Fruit fly (Drosophila melanogaster) whole organism, embryonic: ENCODE results near the gene CG32985.

Source experiments
- Abd-B ChIP-seq: fragments of 200-800 bp; sonication (Bioruptor generic); optimal IDR thresholded peaks from 2 replicates; lab custom pipeline; 2018; ENCODE audit warnings: missing biosample characterization, mild to moderate bottlenecking, missing genetic modification characterization, moderate library complexity
- Bgb ChIP-seq: fragments of 200-800 bp; sonication (Bioruptor generic); IDR thresholded peaks from 2 replicates; pipeline ENCODE4 v1.3.6; 2022; ENCODE audit warnings: missing biosample characterization, missing genetic modification characterization; ENCODE audit not compliant: partially characterized antibody
- CG10321 ChIP-seq: fragments of 200-800 bp; sonication (Bioruptor generic); IDR thresholded peaks from 2 replicates; pipeline ENCODE4 v1.3.6; 2022; ENCODE audit warnings: missing biosample characterization, missing genetic modification characterization
- CG10543 ChIP-seq: fragments of 200-800 bp; sonication (Bioruptor generic); optimal IDR thresholded peaks from 3 replicates; lab custom pipeline; 2017; ENCODE audit warnings: missing biosample characterization, mild to moderate bottlenecking, missing genetic modification characterization, moderate library complexity
- CG10654 ChIP-seq: fragments of 200-800 bp; sonication (Bioruptor generic); optimal IDR thresholded peaks from 2 replicates; lab custom pipeline; 2016; ENCODE audit warnings: missing biosample characterization, missing genetic modification characterization
- CG12659 ChIP-seq: fragments of 200-800 bp; sonication (Bioruptor generic); optimal IDR thresholded peaks from 3 replicates; lab custom pipeline; 2017; ENCODE audit warnings: mild to moderate bottlenecking, missing biosample characterization, missing genetic modification reagents, missing genetic modification characterization
- CG14014 ChIP-seq: fragments of 200-800 bp; sonication (Bioruptor generic); IDR thresholded peaks from 2 replicates; pipeline ENCODE4 v1.3.6; 2022; ENCODE audit warnings: missing biosample characterization, missing genetic modification characterization
- CG16813 ChIP-seq: fragments of 200-800 bp; sonication (Bioruptor generic); IDR thresholded peaks from 3 replicates; pipeline ENCODE4 v1.3.6; 2022; ENCODE audit warnings: missing biosample characterization, missing genetic modification characterization; ENCODE audit not compliant: partially characterized antibody
- CG17802 ChIP-seq: fragments of 200-800 bp; sonication (Bioruptor generic); optimal IDR thresholded peaks from 2 replicates; lab custom pipeline; 2018; ENCODE audit warnings: missing biosample characterization, mild to moderate bottlenecking, missing genetic modification characterization, moderate library complexity
- CG18262 ChIP-seq: fragments of 200-800 bp; optimal IDR thresholded peaks from 3 replicates; lab custom pipeline; 2019; ENCODE audit warnings: missing biosample characterization, mild to moderate bottlenecking, missing genetic modification characterization, moderate library complexity
- CG31365 ChIP-seq: fragments of 200-800 bp; sonication (Bioruptor generic); optimal IDR thresholded peaks from 2 replicates; lab custom pipeline; 2018; ENCODE audit warnings: missing biosample characterization, mild to moderate bottlenecking, missing genetic modification characterization
- CG32532 ChIP-seq: fragments of 200-800 bp; sonication (Bioruptor generic); IDR thresholded peaks from 2 replicates; pipeline ENCODE4 v1.3.6; 2022; ENCODE audit warnings: missing biosample characterization, missing genetic modification characterization
- CG34376 ChIP-seq: fragments of 200-800 bp; sonication (Bioruptor generic); optimal IDR thresholded peaks from 2 replicates; lab custom pipeline; 2018; ENCODE audit warnings: missing biosample characterization, mild to moderate bottlenecking, missing genetic modification characterization
- CG34422 ChIP-seq: fragments of 200-800 bp; sonication (Bioruptor generic); IDR thresholded peaks from 3 replicates; pipeline ENCODE4 v1.3.6; 2022; ENCODE audit warnings: missing biosample characterization, missing genetic modification characterization
- CG4424 ChIP-seq: fragments of 200-800 bp; sonication (Bioruptor generic); optimal IDR thresholded peaks from 3 replicates; lab custom pipeline; 2016; ENCODE audit warnings: missing biosample characterization, missing genetic modification characterization
- CG6272 ChIP-seq: fragments of 200-800 bp; sonication (Bioruptor generic); IDR thresholded peaks from 2 replicates; pipeline ENCODE4 v1.3.6; 2022; ENCODE audit warnings: missing biosample characterization, missing genetic modification characterization
- CG7357 ChIP-seq: fragments of 200-800 bp; sonication (Bioruptor generic); IDR thresholded peaks from 3 replicates; pipeline ENCODE4 v1.3.6; 2022; ENCODE audit warnings: missing biosample characterization, missing genetic modification characterization
- CG7839 ChIP-seq: fragments of 200-800 bp; sonication (Bioruptor generic); optimal IDR thresholded peaks from 3 replicates; lab custom pipeline; 2018; ENCODE audit warnings: missing biosample characterization, mild to moderate bottlenecking, missing genetic modification characterization, moderate library complexity
- CG7963 ChIP-seq: fragments of 200-800 bp; sonication (Bioruptor generic); IDR thresholded peaks from 3 replicates; pipeline ENCODE4 v1.3.6; 2022; ENCODE audit warnings: missing biosample characterization, missing genetic modification characterization; ENCODE audit not compliant: partially characterized antibody
- CG8290 ChIP-seq, 3 experiments: fragments of 200-800 bp; sonication (Bioruptor generic); optimal IDR thresholded peaks; 2 replicates each; lab custom pipeline; 2016 to 2019; ENCODE audit warnings: missing biosample characterization in 3 of 3, missing genetic modification characterization in 3 of 3, mild to moderate bottlenecking in 2 of 3, moderate library complexity in 1 of 3
- Camta ChIP-seq: fragments of 200-800 bp; sonication (Bioruptor generic); optimal IDR thresholded peaks from 2 replicates; lab custom pipeline; 2016; ENCODE audit warnings: missing biosample characterization, missing genetic modification characterization
- Deaf1 ChIP-seq: fragments of 200-800 bp; optimal IDR thresholded peaks from 3 replicates; lab custom pipeline; 2019; ENCODE audit warnings: missing biosample characterization, mild to moderate bottlenecking, missing genetic modification characterization, moderate library complexity
- Dfd ChIP-seq, 2 experiments: fragments of >200 bp; optimal IDR thresholded peaks; 2 replicates each; lab custom pipeline; 2017; ENCODE audit warnings: missing biosample characterization in 2 of 2, missing genetic modification characterization in 2 of 2
- Doc3 ChIP-seq: fragments of 200-800 bp; sonication (Bioruptor generic); IDR thresholded peaks from 3 replicates; pipeline ENCODE4 v1.3.6; 2022; ENCODE audit warnings: missing biosample characterization, missing genetic modification characterization; ENCODE audit not compliant: partially characterized antibody
- ERR ChIP-seq: fragments of 200-800 bp; sonication (Bioruptor generic); optimal IDR thresholded peaks from 2 replicates; lab custom pipeline; 2016; ENCODE audit warnings: missing biosample characterization, missing genetic modification characterization
- HLH3B ChIP-seq: fragments of 200-800 bp; sonication (Bioruptor generic); IDR thresholded peaks from 2 replicates; pipeline ENCODE4 v1.3.6; 2022; ENCODE audit warnings: missing biosample characterization, missing genetic modification characterization
- Hmr ChIP-seq: fragments of 200-800 bp; sonication (Bioruptor generic); optimal IDR thresholded peaks from 3 replicates; lab custom pipeline; 2017; ENCODE audit warnings: mild to moderate bottlenecking, missing biosample characterization, missing genetic modification reagents, missing genetic modification characterization
- Oaz ChIP-seq: fragments of 200-800 bp; sonication (Bioruptor generic); IDR thresholded peaks from 2 replicates; pipeline ENCODE4 v1.3.6; 2022; ENCODE audit warnings: missing biosample characterization, missing genetic modification characterization
- Opbp ChIP-seq: fragments of 200-800 bp; sonication (Bioruptor generic); IDR thresholded peaks from 3 replicates; pipeline ENCODE4 v1.3.6; 2022; ENCODE audit warnings: missing biosample characterization, missing genetic modification characterization; ENCODE audit not compliant: partially characterized antibody
- Side ChIP-seq: fragments of 200-800 bp; sonication (Bioruptor generic); optimal IDR thresholded peaks from 2 replicates; lab custom pipeline; 2016; ENCODE audit warnings: missing biosample characterization, missing genetic modification characterization
- Tbp ChIP-seq: fragments of >200 bp; optimal IDR thresholded peaks from 2 replicates; lab custom pipeline; 2018; ENCODE audit warnings: missing biosample characterization, missing genetic modification characterization
- Usf ChIP-seq: fragments of 200-800 bp; sonication (Bioruptor generic); optimal IDR thresholded peaks from 2 replicates; lab custom pipeline; 2017; ENCODE audit warnings: missing genotype, missing biosample characterization, missing genetic modification characterization
- cas ChIP-seq: fragments of 200-800 bp; sonication (Bioruptor generic); IDR thresholded peaks from 2 replicates; pipeline ENCODE4 v1.3.6; 2022; ENCODE audit warnings: missing biosample characterization, missing genetic modification characterization
- crp ChIP-seq, 2 experiments: fragments of 200-800 bp; sonication (Bioruptor generic); optimal IDR thresholded peaks; 2 replicates in 1 of 2; 3 replicates in 1 of 2; lab custom pipeline; 2017; ENCODE audit warnings: missing biosample characterization in 2 of 2, missing genetic modification characterization in 2 of 2, mild to moderate bottlenecking in 1 of 2, moderate library complexity in 1 of 2
- ems ChIP-seq: fragments of 200-800 bp; sonication (Bioruptor generic); optimal IDR thresholded peaks from 3 replicates; lab custom pipeline; 2016; ENCODE audit warnings: missing biosample characterization, missing genetic modification characterization
- exex ChIP-seq: fragments of 200-800 bp; sonication (Bioruptor generic); optimal IDR thresholded peaks from 4 replicates; lab custom pipeline; 2018; ENCODE audit warnings: missing biosample characterization, mild to moderate bottlenecking, missing genetic modification characterization, moderate library complexity
- grau ChIP-seq: fragments of 200-800 bp; optimal IDR thresholded peaks from 3 replicates; lab custom pipeline; 2019; ENCODE audit warnings: missing biosample characterization, mild to moderate bottlenecking, missing genetic modification characterization, moderate library complexity
- gsb-n ChIP-seq: fragments of 200-800 bp; sonication (Bioruptor generic); optimal IDR thresholded peaks from 3 replicates; lab custom pipeline; 2018; ENCODE audit warnings: missing biosample characterization, mild to moderate bottlenecking, missing genetic modification characterization
- hth ChIP-seq: fragments of >200 bp; optimal IDR thresholded peaks from 2 replicates; lab custom pipeline; 2017; ENCODE audit warnings: inconsistent platforms
- lab ChIP-seq: fragments of 200-800 bp; sonication (Bioruptor generic); optimal IDR thresholded peaks from 3 replicates; lab custom pipeline; 2017; ENCODE audit warnings: missing biosample characterization, missing genetic modification characterization, mild to moderate bottlenecking, moderate library complexity, missing genetic modification reagents
- lmd ChIP-seq: fragments of 200-800 bp; sonication (Bioruptor generic); IDR thresholded peaks from 2 replicates; pipeline ENCODE4 v1.3.6; 2022; ENCODE audit warnings: missing biosample characterization, missing genetic modification characterization
- maf-S ChIP-seq: fragments of 200-800 bp; sonication (Bioruptor generic); optimal IDR thresholded peaks from 2 replicates; lab custom pipeline; 2016; ENCODE audit warnings: missing biosample characterization, missing genetic modification characterization
- peb ChIP-seq: fragments of 200-800 bp; sonication (Bioruptor generic); IDR thresholded peaks from 2 replicates; pipeline ENCODE4 v1.3.6; 2022; ENCODE audit warnings: missing biosample characterization, missing genetic modification characterization
- prd ChIP-seq, 3 experiments: fragments of >200 bp in 2 of 3; fragments of 200-800 bp in 1 of 3; sonication (Bioruptor generic) in 1 of 3; optimal IDR thresholded peaks in 2 of 3; IDR thresholded peaks in 1 of 3; 2 replicates in 2 of 3; 3 replicates in 1 of 3; pipeline versions ENCODE4 v1.3.6 to Lab custom; 2017 to 2022; ENCODE audit warnings: missing biosample characterization in 1 of 3, missing genetic modification characterization in 1 of 3
- sd ChIP-seq: fragments of 200-800 bp; sonication (Bioruptor generic); optimal IDR thresholded peaks from 3 replicates; lab custom pipeline; 2018; ENCODE audit warnings: missing biosample characterization, mild to moderate bottlenecking, missing genetic modification characterization, moderate library complexity
- sens ChIP-seq: fragments of 200-800 bp; sonication (Bioruptor generic); peaks from one replicate; lab custom pipeline; 2016; ENCODE audit warnings: missing biosample characterization, missing genetic modification characterization
- sima ChIP-seq: fragments of 200-800 bp; sonication (Bioruptor generic); optimal IDR thresholded peaks from 2 replicates; lab custom pipeline; 2016; ENCODE audit warnings: missing biosample characterization, missing genetic modification characterization
- sna ChIP-seq: fragments of 200-800 bp; sonication (Bioruptor generic); IDR thresholded peaks from 2 replicates; pipeline ENCODE4 v1.3.6; 2022; ENCODE audit warnings: missing biosample characterization, missing genetic modification characterization; ENCODE audit not compliant: partially characterized antibody
- tll ChIP-seq, 2 experiments: fragments of 200-800 bp in 1 of 2; fragments of >200 bp in 1 of 2; sonication (Bioruptor generic) in 1 of 2; optimal IDR thresholded peaks; 2 replicates each; lab custom pipeline; 2017 to 2019; ENCODE audit warnings: missing biosample characterization in 2 of 2, missing genetic modification characterization in 2 of 2, mild to moderate bottlenecking in 1 of 2, moderate library complexity in 1 of 2
- tx ChIP-seq: fragments of 200-800 bp; sonication (Bioruptor generic); optimal IDR thresholded peaks from 2 replicates; lab custom pipeline; 2016; ENCODE audit warnings: missing biosample characterization, missing genetic modification characterization

The CG32985 gene

dm6 chr2L:8941736-8942337 is 20.5 kb upstream of the CG32985 start, which contains the start of gene Argl (continued):
- TF ChIP-seq Doc3 (GFP tag; lab: Robert Waterston, UW) = no peak
- no peak for TF ChIP-seq Abd-B (GFP tag; lab: Kevin White, UChicago)
- no peak for TF ChIP-seq Opbp (GFP tag; lab: Robert Waterston, UW)
- TF ChIP-seq Deaf1 (tag; lab: Kevin White, UChicago) = no peak
- TF ChIP-seq CG17802 (tag; lab: Kevin White, UChicago) = no peak
- TF ChIP-seq sima (GFP tag; lab: Kevin White, UChicago) = no peak
- no peak for TF ChIP-seq Tbp (GFP tag; lab: Kevin White, UChicago)
- TF ChIP-seq crp (GFP tag; optimal IDR thresholded peaks at IDR 0.05; lab: Kevin White, UChicago) = no peak
- TF ChIP-seq CG8290 (GFP tag; optimal IDR thresholded peaks at IDR 0.05; lab: Kevin White, UChicago) = no peak
- no peak for TF ChIP-seq CG8290 (tag; optimal IDR thresholded peaks at IDR 0.05; lab: Kevin White, UChicago)
- TF ChIP-seq sna (GFP tag; lab: Robert Waterston, UW) = no peak
- TF ChIP-seq prd (optimal IDR thresholded peaks at IDR 0.05; lab: Kevin White, UChicago) = no peak
- TF ChIP-seq prd (GFP tag; IDR thresholded peaks at IDR 0.05; lab: Robert Waterston, UW) = no peak
- peak; percentile 33 for TF ChIP-seq sens (GFP tag; lab: Kevin White, UChicago)
- TF ChIP-seq CG10543 (GFP tag; lab: Kevin White, UChicago) = peak; percentile 24
- no peak for TF ChIP-seq CG6272 (GFP tag; lab: Robert Waterston, UW)
- no peak for TF ChIP-seq maf-S (GFP tag; lab: Kevin White, UChicago)
- no peak for TF ChIP-seq tll (GFP tag; optimal IDR thresholded peaks at IDR 0.05; lab: Kevin White, UChicago)
- no peak for TF ChIP-seq Side (GFP tag; lab: Kevin White, UChicago)
- TF ChIP-seq CG14014 = no peak
- no peak for TF ChIP-seq CG10321 (GFP tag; lab: Robert Waterston, UW)
- TF ChIP-seq ERR (GFP tag; lab: Kevin White, UChicago) = no peak
- no peak for TF ChIP-seq CG4424 (GFP tag; lab: Kevin White, UChicago)
- no peak for TF ChIP-seq Hmr (GFP tag; lab: Kevin White, UChicago)
- no peak for TF ChIP-seq Oaz (GFP tag; lab: Robert Waterston, UW)
- TF ChIP-seq CG32532 = no peak
- no peak for TF ChIP-seq CG7839
- TF ChIP-seq CG16813 = no peak
- TF ChIP-seq Bgb (GFP tag; lab: Robert Waterston, UW) = no peak
- no peak for TF ChIP-seq CG7357
- TF ChIP-seq ems (GFP tag; lab: Kevin White, UChicago) = no peak
- no peak for TF ChIP-seq hth (lab: Kevin White, UChicago)
- peak; percentile 20 for TF ChIP-seq sd
- no peak for TF ChIP-seq Usf (GFP tag; lab: Kevin White, UChicago)
- TF ChIP-seq gsb-n = no peak
- TF ChIP-seq Camta (GFP tag; lab: Kevin White, UChicago) = no peak
- no peak for TF ChIP-seq CG31365 (tag; lab: Kevin White, UChicago)
- no peak for TF ChIP-seq tx (GFP tag; lab: Kevin White, UChicago)
- no peak for TF ChIP-seq lmd
- TF ChIP-seq CG18262 (tag; lab: Kevin White, UChicago) = no peak
- peak; percentile 73 for TF ChIP-seq exex (tag; lab: Kevin White, UChicago)
- TF ChIP-seq CG7963 (GFP tag; lab: Robert Waterston, UW) = no peak
- TF ChIP-seq HLH3B (GFP tag; lab: Robert Waterston, UW) = no peak
- no peak for TF ChIP-seq CG34422 (GFP tag; lab: Robert Waterston, UW)
- TF ChIP-seq Dfd (GFP tag; optimal IDR thresholded peaks at IDR 0.05; lab: Kevin White, UChicago) = no peak
- no peak for TF ChIP-seq CG10654
- no peak for TF ChIP-seq cas (GFP tag; lab: Robert Waterston, UW)
- peak; percentile 27 for TF ChIP-seq grau (tag; lab: Kevin White, UChicago)
- TF ChIP-seq lab (GFP tag; lab: Kevin White, UChicago) = peak; percentile 19
- no peak for TF ChIP-seq peb (GFP tag; lab: Robert Waterston, UW)
- TF ChIP-seq CG12659 (GFP tag; lab: Kevin White, UChicago) = no peak
- peak; percentile 74 for TF ChIP-seq CG34376 (GFP tag; lab: Kevin White, UChicago)
